Worm (Caenorhabditis elegans) whole organism, L3 larva: ENCODE results near the gene C44B12.3.

Experiments used
- ZK546.5 ChIP-seq: sonication (generic microtip); optimal IDR thresholded peaks from 2 replicates; lab custom pipeline; 2017; ENCODE audit warnings: missing biosample characterization, missing genetic modification characterization
- daf-12 ChIP-seq: fragments of 150-350 bp; optimal IDR thresholded peaks from 2 replicates; lab custom pipeline; 2014; ENCODE audit warnings: missing biosample characterization, missing genetic modification reagents, missing genetic modification characterization
- elt-1 ChIP-seq: fragments of 150-350 bp; optimal IDR thresholded peaks from 2 replicates; lab custom pipeline; 2014; ENCODE audit warnings: missing biosample characterization, missing genetic modification characterization
- elt-2 ChIP-seq: sonication (generic microtip); optimal IDR thresholded peaks from 2 replicates; lab custom pipeline; 2016; ENCODE audit warnings: missing genetic modification reagents, mild to moderate bottlenecking, missing genetic modification characterization, missing compliant biosample characterization
- lin-15B ChIP-seq: fragments of 150-350 bp; optimal IDR thresholded peaks from 2 replicates; lab custom pipeline; 2014; ENCODE audit warnings: missing biosample characterization, missing genetic modification characterization
- lsy-12 ChIP-seq: sonication (generic microtip); optimal IDR thresholded peaks from 2 replicates; lab custom pipeline; 2016; ENCODE audit warnings: mild to moderate bottlenecking, missing genetic modification characterization, missing compliant biosample characterization
- nhr-11 ChIP-seq: fragments of 150-350 bp; optimal IDR thresholded peaks from 2 replicates; lab custom pipeline; 2014; ENCODE audit warnings: missing biosample characterization, missing genetic modification characterization
- nhr-23 ChIP-seq: fragments of 150-350 bp; optimal IDR thresholded peaks from 2 replicates; lab custom pipeline; 2014; ENCODE audit warnings: missing biosample characterization, missing genetic modification reagents, missing genetic modification characterization
- pqm-1 ChIP-seq: fragments of 150-350 bp; optimal IDR thresholded peaks from 2 replicates; lab custom pipeline; 2017; ENCODE audit warnings: missing biosample characterization, missing genetic modification characterization, inconsistent platforms
- sea-2 ChIP-seq: fragments of 150-350 bp; sonication (generic microtip); optimal IDR thresholded peaks from 4 replicates; lab custom pipeline; 2014; ENCODE audit warnings: missing biosample characterization, missing genetic modification reagents, missing genetic modification characterization
- snpc-4 ChIP-seq: fragments of 150-350 bp; optimal IDR thresholded peaks from 2 replicates; lab custom pipeline; 2014; ENCODE audit warnings: missing biosample characterization, missing genetic modification characterization
- tbx-2 ChIP-seq: sonication (generic microtip); optimal IDR thresholded peaks from 2 replicates; lab custom pipeline; 2016; ENCODE audit warnings: mild to moderate bottlenecking, missing genetic modification characterization, missing compliant biosample characterization
- zag-1 ChIP-seq: fragments of 150-350 bp; optimal IDR thresholded peaks from 2 replicates; lab custom pipeline; 2014; ENCODE audit warnings: missing biosample characterization, missing genetic modification characterization
- ztf-11 ChIP-seq: fragments of 150-350 bp; optimal IDR thresholded peaks from 2 replicates; lab custom pipeline; 2014; ENCODE audit warnings: missing biosample characterization, missing genetic modification characterization

DNA sequence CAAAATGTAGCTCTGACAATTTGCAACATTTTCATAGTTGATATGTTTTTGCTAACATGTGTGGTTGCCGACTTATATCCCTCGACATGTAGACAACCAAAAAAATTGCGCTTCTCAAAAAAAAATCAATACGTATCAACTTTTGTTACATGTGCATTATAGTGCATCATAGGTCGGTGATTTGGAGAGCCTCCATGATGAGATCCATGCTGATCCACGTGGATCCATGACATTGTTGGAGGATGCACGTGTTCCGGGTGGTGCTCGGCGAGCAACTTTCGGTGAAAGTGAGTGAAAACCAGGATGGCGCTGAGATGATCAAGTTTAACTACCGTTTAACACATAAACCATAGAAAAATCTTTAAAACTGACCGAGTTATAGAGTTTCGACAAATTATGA is 6.4 kb downstream of the C44B12.3 start:
- TF ChIP-seq nhr-23 (tag; lab: Kevin White, UChicago), result no peak
- no peak for TF ChIP-seq pqm-1 (tag; lab: Kevin White, UChicago)
- no peak for TF ChIP-seq daf-12 (tag; lab: Kevin White, UChicago)
- TF ChIP-seq elt-1, result no peak
- TF ChIP-seq zag-1 (tag; lab: Kevin White, UChicago), result no peak
- TF ChIP-seq lsy-12 (tag; lab: Kevin White, UChicago), result no peak
- TF ChIP-seq snpc-4, result no peak
- no peak for TF ChIP-seq sea-2 (GFP tag; lab: Kevin White, UChicago)
- TF ChIP-seq lin-15B (tag; lab: Kevin White, UChicago), result no peak
- TF ChIP-seq nhr-11 (tag; lab: Kevin White, UChicago), result no peak
- no peak for TF ChIP-seq ZK546.5 (tag; lab: Kevin White, UChicago)
- TF ChIP-seq ztf-11 (tag; lab: Kevin White, UChicago), result no peak
- no peak for TF ChIP-seq tbx-2
- TF ChIP-seq elt-2 (tag; lab: Kevin White, UChicago), result no peak
